Fruit fly (Drosophila melanogaster) whole organism, prepupa: ENCODE results near the gene CG31999.

Experiments used
- Blimp-1 ChIP-seq: fragments of 200-800 bp; sonication (Bioruptor generic); optimal IDR thresholded peaks from 3 replicates; lab custom pipeline; 2017; ENCODE audit warnings: missing biosample characterization, missing genetic modification characterization, mild to moderate bottlenecking, moderate library complexity, missing genetic modification reagents
- CG10669 ChIP-seq: fragments of 200-800 bp; sonication (Bioruptor generic); optimal IDR thresholded peaks from 3 replicates; lab custom pipeline; 2018; ENCODE audit warnings: missing biosample characterization, mild to moderate bottlenecking, missing genetic modification characterization, moderate library complexity
- CG11294 ChIP-seq: fragments of 200-800 bp; sonication (Bioruptor generic); IDR thresholded peaks from 2 replicates; pipeline ENCODE4 v1.3.6; 2022; ENCODE audit warnings: missing biosample characterization, missing genetic modification characterization
- CG11762 ChIP-seq: fragments of 200-800 bp; sonication (Bioruptor generic); optimal IDR thresholded peaks from 3 replicates; lab custom pipeline; 2016; ENCODE audit warnings: missing biosample characterization, missing genetic modification characterization; ENCODE audit not compliant: insufficient read depth
- CG11902 ChIP-seq: fragments of 200-800 bp; sonication (Bioruptor generic); optimal IDR thresholded peaks from 3 replicates; lab custom pipeline; 2016; ENCODE audit warnings: missing biosample characterization, missing genetic modification characterization
- CG15336 ChIP-seq: fragments of 200-800 bp; sonication (Bioruptor generic); IDR thresholded peaks from 2 replicates; pipeline ENCODE4 v1.3.6; 2022; ENCODE audit warnings: missing biosample characterization, missing genetic modification characterization
- CG1621 ChIP-seq: fragments of 200-800 bp; sonication (Bioruptor generic); optimal IDR thresholded peaks from 3 replicates; lab custom pipeline; 2018; ENCODE audit warnings: missing biosample characterization, mild to moderate bottlenecking, missing genetic modification characterization
- CG3032 ChIP-seq: fragments of 200-800 bp; optimal IDR thresholded peaks from 2 replicates; lab custom pipeline; 2019; ENCODE audit warnings: missing biosample characterization, mild to moderate bottlenecking, missing genetic modification characterization, moderate library complexity
- CG34406 ChIP-seq: fragments of 200-800 bp; sonication (Bioruptor generic); optimal IDR thresholded peaks from 3 replicates; lab custom pipeline; 2016; ENCODE audit warnings: missing biosample characterization, missing genetic modification characterization
- CG6808 ChIP-seq: fragments of 200-800 bp; sonication (Bioruptor generic); optimal IDR thresholded peaks from 3 replicates; lab custom pipeline; 2017; ENCODE audit warnings: missing biosample characterization, missing genetic modification characterization, mild to moderate bottlenecking, moderate library complexity, missing genetic modification reagents
- CG6854 ChIP-seq: fragments of 200-800 bp; sonication (Bioruptor generic); optimal IDR thresholded peaks from 2 replicates; lab custom pipeline; 2017; ENCODE audit warnings: missing biosample characterization, mild to moderate bottlenecking, missing genetic modification characterization
- CG8119 ChIP-seq: fragments of 200-800 bp; sonication (Bioruptor generic); IDR thresholded peaks from 3 replicates; pipeline ENCODE4 v1.3.6; 2022; ENCODE audit warnings: missing biosample characterization, missing genetic modification characterization
- Eip78C ChIP-seq: fragments of 200-800 bp; sonication (Bioruptor generic); peaks from one replicate; lab custom pipeline; 2016; ENCODE audit warnings: missing biosample characterization, missing genetic modification characterization
- Eip93F ChIP-seq: fragments of 200-800 bp; sonication (Bioruptor generic); optimal IDR thresholded peaks from 2 replicates; lab custom pipeline; 2016; ENCODE audit warnings: missing biosample characterization, mild to moderate bottlenecking, missing genetic modification characterization
- Ets21C ChIP-seq: fragments of 200-800 bp; sonication (Bioruptor generic); optimal IDR thresholded peaks from 3 replicates; lab custom pipeline; 2016; ENCODE audit warnings: missing biosample characterization, missing genetic modification characterization
- Ets96B ChIP-seq: fragments of 200-800 bp; optimal IDR thresholded peaks from 2 replicates; lab custom pipeline; 2019; ENCODE audit warnings: missing biosample characterization, mild to moderate bottlenecking, missing genetic modification characterization, moderate library complexity
- Hr38 ChIP-seq: sonication (Bioruptor generic); optimal IDR thresholded peaks from 2 replicates; lab custom pipeline; 2016; ENCODE audit warnings: missing biosample characterization, missing genetic modification characterization
- Hr39 ChIP-seq: fragments of 200-800 bp; sonication (Bioruptor generic); optimal IDR thresholded peaks from 2 replicates; lab custom pipeline; 2016; ENCODE audit warnings: missing biosample characterization, missing genetic modification characterization
- Hr4 ChIP-seq: fragments of 200-800 bp; sonication (Bioruptor generic); optimal IDR thresholded peaks from 3 replicates; lab custom pipeline; 2016; ENCODE audit warnings: missing biosample characterization, missing genetic modification characterization
- OdsH ChIP-seq: fragments of 200-800 bp; sonication (Bioruptor generic); optimal IDR thresholded peaks from 3 replicates; lab custom pipeline; 2016; ENCODE audit warnings: missing biosample characterization, missing genetic modification characterization
- Sox102F ChIP-seq: fragments of 200-800 bp; sonication (Bioruptor generic); optimal IDR thresholded peaks from 2 replicates; lab custom pipeline; 2016; ENCODE audit warnings: missing biosample characterization, mild to moderate bottlenecking, missing genetic modification characterization
- Sox14 ChIP-seq: fragments of 200-800 bp; sonication (Bioruptor generic); optimal IDR thresholded peaks from 3 replicates; lab custom pipeline; 2016; ENCODE audit warnings: missing biosample characterization, missing genetic modification characterization
- Sox15 ChIP-seq: fragments of 200-800 bp; sonication (Bioruptor generic); optimal IDR thresholded peaks from 3 replicates; lab custom pipeline; 2016; ENCODE audit warnings: missing biosample characterization, missing genetic modification characterization
- acj6 ChIP-seq: fragments of 200-800 bp; sonication (Bioruptor generic); optimal IDR thresholded peaks from 3 replicates; lab custom pipeline; 2016; ENCODE audit warnings: missing biosample characterization, missing genetic modification characterization
- cyc ChIP-seq: fragments of 200-800 bp; sonication (Bioruptor generic); optimal IDR thresholded peaks from 3 replicates; lab custom pipeline; 2016; ENCODE audit warnings: missing biosample characterization, missing genetic modification characterization
- dac ChIP-seq: fragments of 200-800 bp; sonication (Bioruptor generic); optimal IDR thresholded peaks from 2 replicates; lab custom pipeline; 2017; ENCODE audit warnings: missing biosample characterization, mild to moderate bottlenecking, missing genetic modification characterization
- fd59A ChIP-seq: fragments of 200-800 bp; sonication (Bioruptor generic); optimal IDR thresholded peaks from 2 replicates; lab custom pipeline; 2017; ENCODE audit warnings: missing biosample characterization, mild to moderate bottlenecking, missing genetic modification characterization, missing genetic modification reagents
- fd85E ChIP-seq: fragments of 200-800 bp; sonication (Bioruptor generic); optimal IDR thresholded peaks from 3 replicates; lab custom pipeline; 2016; ENCODE audit warnings: missing biosample characterization, missing genetic modification characterization
- fkh ChIP-seq: fragments of 200-800 bp; sonication (Bioruptor generic); optimal IDR thresholded peaks from 3 replicates; lab custom pipeline; 2017; ENCODE audit warnings: missing biosample characterization, mild to moderate bottlenecking, missing genetic modification characterization, moderate library complexity
- lz ChIP-seq: fragments of 200-800 bp; sonication (Bioruptor generic); optimal IDR thresholded peaks from 3 replicates; lab custom pipeline; 2016; ENCODE audit warnings: missing biosample characterization, missing genetic modification characterization
- pdm3 ChIP-seq: fragments of 200-800 bp; sonication (Bioruptor generic); optimal IDR thresholded peaks from 3 replicates; lab custom pipeline; 2016; ENCODE audit warnings: missing biosample characterization, missing genetic modification characterization
- salr ChIP-seq, 2 experiments: fragments of 200-800 bp; sonication (Bioruptor generic); optimal IDR thresholded peaks; 3 replicates each; lab custom pipeline; 2016 to 2018; ENCODE audit warnings: missing biosample characterization in 2 of 2, missing genetic modification characterization in 2 of 2, mild to moderate bottlenecking in 1 of 2
- spab ChIP-seq: fragments of 200-800 bp; sonication (Bioruptor generic); optimal IDR thresholded peaks from 2 replicates; lab custom pipeline; 2017; ENCODE audit warnings: missing biosample characterization, mild to moderate bottlenecking, missing genetic modification characterization, missing genetic modification reagents
- ss ChIP-seq, 2 experiments: fragments of 200-800 bp; sonication (Bioruptor generic); optimal IDR thresholded peaks; 2 replicates in 1 of 2; 3 replicates in 1 of 2; lab custom pipeline; 2017 to 2018; ENCODE audit warnings: mild to moderate bottlenecking in 2 of 2, missing biosample characterization in 2 of 2, missing genetic modification characterization in 2 of 2, moderate library complexity in 1 of 2
- svp ChIP-seq: fragments of 200-800 bp; sonication (Bioruptor generic); peaks from one replicate; lab custom pipeline; 2016; ENCODE audit warnings: missing biosample characterization, missing genetic modification characterization
- topi ChIP-seq: fragments of 200-800 bp; sonication (Bioruptor generic); optimal IDR thresholded peaks from 3 replicates; lab custom pipeline; 2016; ENCODE audit warnings: missing biosample characterization, missing genetic modification characterization

Gene CG31999

DNA sequence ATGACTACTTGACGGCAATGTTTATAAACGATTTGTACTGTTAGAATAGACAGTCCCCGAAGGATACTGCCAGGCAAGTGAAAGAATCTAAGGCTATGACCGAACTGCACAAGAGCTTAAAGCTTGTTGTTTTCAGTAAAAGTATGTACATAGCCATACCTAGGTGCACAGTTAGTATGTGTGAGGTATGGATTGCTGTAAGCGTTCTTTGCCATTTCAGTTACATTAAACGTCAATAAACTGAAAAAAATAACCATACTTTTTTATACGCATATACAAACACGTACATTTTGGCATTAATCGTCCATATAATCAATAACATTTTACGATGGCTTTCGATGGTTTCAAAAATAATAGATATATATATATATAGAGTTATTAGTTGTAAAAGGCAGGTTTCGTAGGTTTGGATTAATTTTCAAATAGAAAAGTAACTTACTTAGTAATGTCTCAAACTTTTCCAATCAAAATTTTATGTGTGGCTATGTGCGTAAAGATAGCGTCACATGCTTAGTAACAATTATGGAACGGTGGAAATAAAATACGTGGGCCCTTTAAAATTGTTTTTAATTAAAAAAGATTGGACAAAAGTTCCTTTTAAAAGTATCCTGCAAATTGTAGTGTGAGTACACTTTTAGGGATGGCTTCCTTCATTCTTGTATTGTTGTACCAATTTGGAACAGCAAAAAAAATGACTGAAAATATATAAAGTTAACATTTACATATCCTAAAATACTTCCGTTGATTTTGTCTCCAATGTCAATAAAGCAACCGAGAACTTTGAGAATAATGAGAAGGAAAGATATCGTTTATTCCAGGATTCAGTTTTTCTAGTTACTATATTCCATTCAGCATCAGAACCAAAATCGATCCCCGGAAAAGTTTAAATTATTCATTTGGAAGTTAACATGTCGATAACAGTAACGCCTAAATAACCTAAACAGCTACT, 33.9 kb downstream of the CG31999 start, which contains the start of gene Abcd1:
TSS of gene Abcd1 (minus strand) at position 444 of the 949 bp plus-strand sequence.
- TF ChIP-seq Hr39 (GFP tag; lab: Kevin White, UChicago) (no peak), dac (GFP tag; lab: Kevin White, UChicago) (no peak), CG3032 (tag; lab: Kevin White, UChicago) (peak; percentile 40), CG34406 (no peak), Sox15 (GFP tag; lab: Kevin White, UChicago) (no peak), CG6854 (GFP tag; lab: Kevin White, UChicago) (no peak), Sox102F (no peak)

DNA sequence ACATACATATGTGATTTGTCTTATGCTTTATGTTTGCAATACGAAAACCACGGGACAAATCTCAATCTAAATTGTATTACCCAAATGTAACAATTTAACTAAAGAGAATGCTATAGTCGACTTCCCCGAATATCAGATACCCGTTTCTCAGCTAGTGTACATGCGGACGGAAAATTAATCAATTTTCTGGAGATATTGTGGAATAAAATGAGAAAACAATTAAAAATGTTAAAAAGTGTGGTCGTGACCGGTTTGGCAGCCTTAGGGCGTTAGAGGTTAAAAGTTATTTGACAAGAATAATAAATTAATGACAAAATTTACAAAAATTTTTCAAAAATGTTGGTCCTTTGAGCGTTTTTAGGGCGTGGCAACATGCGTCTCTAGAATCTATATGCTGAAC, 35.0 kb downstream of the CG31999 start:
- TF ChIP-seq fd85E (GFP tag; lab: Kevin White, UChicago) (no peak), Eip78C (peak; percentile 58)

DNA sequence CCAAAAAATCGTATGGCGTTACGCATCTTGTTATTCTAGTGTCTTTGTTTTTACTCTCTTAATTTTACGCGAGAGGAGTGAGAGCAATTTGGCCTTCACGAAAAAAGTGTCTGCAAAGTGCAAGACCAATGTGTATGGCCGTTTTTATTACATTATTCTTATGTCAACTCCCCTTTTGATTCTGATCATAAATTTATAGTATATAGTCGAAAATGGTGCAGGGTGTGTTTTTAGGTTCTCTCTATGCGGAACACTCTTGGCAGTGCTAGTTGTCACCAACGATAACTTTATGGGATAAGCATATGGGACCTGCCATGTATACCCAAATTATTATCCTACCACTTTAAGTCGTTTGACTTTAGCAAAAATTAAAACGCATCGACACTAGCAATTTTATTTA, 43.9 kb downstream of the CG31999 start:
- TF ChIP-seq Eip93F (GFP tag; lab: Kevin White, UChicago) = no peak
- TF ChIP-seq Eip78C = peak; percentile 15

DNA sequence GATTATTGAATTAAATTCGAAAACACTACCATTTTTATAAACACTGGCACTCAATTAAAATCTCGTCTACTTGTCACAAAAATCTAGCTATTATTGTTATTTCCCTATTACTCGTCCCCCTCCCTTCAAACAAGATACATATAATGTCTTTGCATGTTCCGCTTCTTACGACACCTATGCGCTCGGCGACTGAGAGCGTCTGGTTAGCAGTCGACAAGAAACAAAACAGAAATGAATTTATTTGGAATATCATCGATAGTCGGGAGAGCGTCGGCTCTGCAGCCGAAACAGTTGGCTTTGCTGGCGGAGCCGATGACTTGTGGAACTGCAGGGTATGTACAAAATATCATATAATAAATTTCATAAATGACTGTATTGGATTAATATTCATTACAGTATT, 45.9 kb downstream of the CG31999 start:
- TF ChIP-seq spab (no peak), OdsH (GFP tag; lab: Kevin White, UChicago) (no peak), CG6808 (GFP tag; lab: Kevin White, UChicago) (no peak), salr (GFP tag; optimal IDR thresholded peaks at IDR 0.05; lab: Kevin White, UChicago) (no peak), CG6854 (GFP tag; lab: Kevin White, UChicago) (no peak), CG11762 (GFP tag; lab: Kevin White, UChicago) (no peak), Hr38 (no peak), fd59A (GFP tag; lab: Kevin White, UChicago) (no peak), CG11902 (GFP tag; lab: Kevin White, UChicago) (no peak), Sox102F (no peak), Blimp-1 (no peak), fkh (GFP tag; lab: Kevin White, UChicago) (no peak), ss (GFP tag; optimal IDR thresholded peaks at IDR 0.05; lab: Kevin White, UChicago) (no peak), Ets21C (GFP tag; lab: Kevin White, UChicago) (no peak), CG8119 (GFP tag; lab: Robert Waterston, UW) (no peak), Hr39 (GFP tag; lab: Kevin White, UChicago) (no peak), topi (GFP tag; lab: Kevin White, UChicago) (no peak), svp (no peak), CG11294 (GFP tag; lab: Robert Waterston, UW) (no peak)

DNA sequence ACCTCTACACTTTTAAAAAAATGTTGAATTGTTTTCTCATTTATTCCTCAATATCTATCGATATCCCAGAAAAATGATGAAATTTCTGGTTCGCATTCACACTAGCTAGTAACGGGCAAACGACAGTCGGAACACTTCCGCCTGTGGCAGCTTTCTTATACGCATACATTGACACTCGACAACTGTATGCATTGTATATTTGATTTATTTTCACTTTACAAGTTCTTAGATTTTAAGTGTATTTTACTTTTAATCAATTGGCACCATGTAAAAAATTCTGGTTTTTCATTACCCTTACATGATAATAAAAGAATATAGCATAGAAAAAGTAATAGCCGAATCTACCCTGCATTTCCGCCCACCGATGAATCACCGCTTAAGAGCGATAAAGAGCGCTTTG, 46.8 kb downstream of the CG31999 start:
- peak; percentile 75 for TF ChIP-seq Eip78C
- no peak for TF ChIP-seq lz (GFP tag; lab: Kevin White, UChicago)
- TF ChIP-seq Hr4 = peak; percentile 7

DNA sequence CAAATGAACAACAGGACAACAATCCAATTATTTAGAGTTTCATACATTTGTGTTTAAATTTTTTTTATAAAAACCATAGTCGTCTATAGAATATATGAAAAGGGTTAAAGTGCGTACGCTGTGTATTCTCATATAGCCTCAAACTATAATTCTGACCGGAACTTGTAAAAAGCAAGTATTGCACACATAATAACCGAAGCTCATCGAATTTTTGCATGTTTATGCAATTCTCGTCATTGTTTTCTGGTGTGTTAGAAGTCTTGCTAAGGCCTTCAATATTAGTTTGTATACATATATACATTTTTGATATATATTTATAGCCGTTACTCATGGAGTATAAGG, 47.7 kb downstream of the CG31999 start:
- TF ChIP-seq CG6854 (GFP tag; lab: Kevin White, UChicago) (no peak), lz (GFP tag; lab: Kevin White, UChicago) (no peak), acj6 (no peak), salr (GFP tag; optimal IDR thresholded peaks at IDR 0.05; lab: Kevin White, UChicago) (no peak), CG10669 (GFP tag; lab: Kevin White, UChicago) (no peak), OdsH (GFP tag; lab: Kevin White, UChicago) (no peak), CG1621 (no peak), pdm3 (GFP tag; lab: Kevin White, UChicago) (no peak), CG8119 (GFP tag; lab: Robert Waterston, UW) (no peak), cyc (no peak), dac (GFP tag; lab: Kevin White, UChicago) (no peak), CG11902 (GFP tag; lab: Kevin White, UChicago) (no peak), topi (GFP tag; lab: Kevin White, UChicago) (no peak), CG15336 (GFP tag; lab: Robert Waterston, UW) (no peak), Ets96B (tag; lab: Kevin White, UChicago) (no peak), Sox14 (GFP tag; lab: Kevin White, UChicago) (no peak)
